Worm (Caenorhabditis elegans) whole organism, L2 larva: ENCODE measurements around the gene C11D2.7.

Experiments
- C34F6.9 ChIP-seq: fragments of 150-350 bp; optimal IDR thresholded peaks from 2 replicates; lab custom pipeline; 2014; ENCODE audit warnings: missing biosample characterization, missing genetic modification characterization
- F13H6.1 ChIP-seq: sonication (generic microtip); optimal IDR thresholded peaks from 2 replicates; lab custom pipeline; 2016; ENCODE audit warnings: missing genetic modification characterization, missing compliant biosample characterization
- Y55F3AM.14 ChIP-seq: fragments of 200-800 bp; sonication (Bioruptor generic); optimal IDR thresholded peaks from 2 replicates; lab custom pipeline; 2018; ENCODE audit warnings: mild to moderate bottlenecking, missing genetic modification characterization, missing compliant biosample characterization
- alr-1 ChIP-seq: fragments of 150-350 bp; optimal IDR thresholded peaks from 2 replicates; lab custom pipeline; 2014; ENCODE audit warnings: missing biosample characterization, missing genetic modification characterization
- ama-1 ChIP-seq: fragments of 150-350 bp; optimal IDR thresholded peaks from 2 replicates; lab custom pipeline; 2018; ENCODE audit warnings: inconsistent platforms
- ceh-16 ChIP-seq: fragments of 150-350 bp; optimal IDR thresholded peaks from 2 replicates; lab custom pipeline; 2014; ENCODE audit warnings: missing biosample characterization, missing genetic modification characterization
- ceh-82 ChIP-seq: fragments of 150-350 bp; optimal IDR thresholded peaks from 2 replicates; lab custom pipeline; 2014; ENCODE audit warnings: missing biosample characterization, missing genetic modification characterization
- dmd-4 ChIP-seq: sonication (generic microtip); optimal IDR thresholded peaks from 2 replicates; lab custom pipeline; 2017; ENCODE audit warnings: missing biosample characterization, missing genetic modification characterization
- elt-3 ChIP-seq: sonication (generic microtip); optimal IDR thresholded peaks from 2 replicates; lab custom pipeline; 2017; ENCODE audit warnings: missing biosample characterization, missing genetic modification characterization
- gmeb-1 ChIP-seq: fragments of 150-350 bp; optimal IDR thresholded peaks from 2 replicates; lab custom pipeline; 2014; ENCODE audit warnings: missing biosample characterization, missing genetic modification characterization
- lin-11 ChIP-seq: fragments of 150-350 bp; sonication (generic microtip); optimal IDR thresholded peaks from 2 replicates; lab custom pipeline; 2014; ENCODE audit warnings: missing biosample characterization, missing genetic modification characterization, inconsistent platforms, mixed read lengths
- lin-13 ChIP-seq: fragments of 150-350 bp; optimal IDR thresholded peaks from 2 replicates; lab custom pipeline; 2014; ENCODE audit warnings: missing biosample characterization, missing genetic modification reagents, missing genetic modification characterization
- lin-39 ChIP-seq: fragments of 150-350 bp; optimal IDR thresholded peaks from 2 replicates; lab custom pipeline; 2014; ENCODE audit warnings: missing biosample characterization, missing genetic modification reagents, missing genetic modification characterization
- mdl-1 ChIP-seq, 2 experiments: fragments of 150-350 bp in 1 of 2; sonication (generic microtip) in 1 of 2; optimal IDR thresholded peaks; 2 replicates each; lab custom pipeline; 2017; ENCODE audit warnings: missing biosample characterization in 2 of 2, missing genetic modification characterization in 2 of 2
- nhr-11 ChIP-seq: fragments of 150-350 bp; optimal IDR thresholded peaks from 2 replicates; lab custom pipeline; 2014; ENCODE audit warnings: missing biosample characterization, missing genetic modification characterization
- nhr-12 ChIP-seq: fragments of 150-350 bp; optimal IDR thresholded peaks from 2 replicates; lab custom pipeline; 2014; ENCODE audit warnings: missing biosample characterization, missing genetic modification characterization
- nhr-129 ChIP-seq: fragments of 150-350 bp; optimal IDR thresholded peaks from 2 replicates; lab custom pipeline; 2014; ENCODE audit warnings: missing biosample characterization, missing genetic modification characterization
- nhr-23 ChIP-seq: fragments of 150-350 bp; optimal IDR thresholded peaks from 2 replicates; lab custom pipeline; 2014; ENCODE audit warnings: missing biosample characterization, missing genetic modification reagents, missing genetic modification characterization
- nhr-237 ChIP-seq: fragments of 150-350 bp; optimal IDR thresholded peaks from 2 replicates; lab custom pipeline; 2014; ENCODE audit warnings: missing biosample characterization, missing genetic modification characterization
- nhr-25 ChIP-seq: fragments of 150-350 bp; sonication (generic microtip); optimal IDR thresholded peaks from 3 replicates; lab custom pipeline; 2014; ENCODE audit warnings: missing biosample characterization, missing genetic modification characterization
- sem-4 ChIP-seq: fragments of 150-350 bp; optimal IDR thresholded peaks from 2 replicates; lab custom pipeline; 2014; ENCODE audit warnings: missing biosample characterization, missing genetic modification reagents, missing genetic modification characterization
- sma-3 ChIP-seq: sonication (generic microtip); optimal IDR thresholded peaks from 2 replicates; lab custom pipeline; 2016; ENCODE audit warnings: missing genetic modification reagents, missing genetic modification characterization, missing compliant biosample characterization
- snpc-4 ChIP-seq: fragments of 150-350 bp; optimal IDR thresholded peaks from 2 replicates; lab custom pipeline; 2014; ENCODE audit warnings: missing biosample characterization, missing genetic modification characterization
- unc-39 ChIP-seq: fragments of 150-350 bp; optimal IDR thresholded peaks from 2 replicates; lab custom pipeline; 2014; ENCODE audit warnings: missing biosample characterization, missing genetic modification characterization
- zag-1 ChIP-seq: fragments of 150-350 bp; optimal IDR thresholded peaks from 2 replicates; lab custom pipeline; 2014; ENCODE audit warnings: missing biosample characterization, missing genetic modification characterization
- ztf-11 ChIP-seq: sonication (generic microtip); optimal IDR thresholded peaks from 2 replicates; lab custom pipeline; 2017; ENCODE audit warnings: missing biosample characterization, missing genetic modification characterization
- ztf-4 ChIP-seq: fragments of 150-350 bp; optimal IDR thresholded peaks from 2 replicates; lab custom pipeline; 2014; ENCODE audit warnings: missing biosample characterization, missing genetic modification characterization

Gene C11D2.7

DNA sequence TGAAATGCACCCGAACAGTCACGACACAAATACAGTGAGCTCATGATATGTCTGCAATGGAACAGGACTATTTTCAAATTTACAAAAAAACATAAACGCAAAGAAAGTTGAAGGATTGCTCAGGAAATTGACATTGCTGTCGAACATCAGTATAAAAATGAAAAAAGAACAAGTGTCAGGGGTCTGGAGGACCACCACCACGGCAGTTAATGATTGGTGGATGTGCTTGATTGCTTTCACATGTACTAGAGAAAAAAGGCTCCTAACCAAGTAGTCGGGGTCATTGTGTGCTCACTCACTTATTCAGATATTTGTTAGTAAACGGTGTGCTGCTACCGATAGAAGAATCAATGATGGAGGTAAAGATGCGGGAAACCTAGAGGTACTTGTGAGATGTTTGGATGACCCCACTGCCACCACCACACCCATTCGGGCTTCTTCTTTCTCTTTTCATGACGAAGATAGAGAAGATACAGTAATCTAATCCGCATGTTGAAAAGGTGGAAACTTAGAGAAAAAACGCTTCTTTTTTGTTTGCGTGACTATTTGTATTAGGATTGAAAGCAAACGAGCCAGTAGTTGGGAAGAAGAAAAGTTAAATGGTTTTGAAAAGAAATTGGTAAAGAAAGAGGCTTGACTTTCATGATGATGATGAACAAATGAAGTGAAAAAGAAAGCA lies 27.8 kb downstream of the C11D2.7 start, which contains the start of gene M03D4.4:
Gene M03D4.4 (minus strand): TSS at position 51 of the 679 bp plus-strand sequence.
- TF ChIP-seq nhr-11 (no peak), F13H6.1 (tag; lab: Kevin White, UChicago) (peak; percentile 42), alr-1 (tag; lab: Kevin White, UChicago) (no peak)
- TF ChIP-seq, all 48 proteins: peak for 1

DNA sequence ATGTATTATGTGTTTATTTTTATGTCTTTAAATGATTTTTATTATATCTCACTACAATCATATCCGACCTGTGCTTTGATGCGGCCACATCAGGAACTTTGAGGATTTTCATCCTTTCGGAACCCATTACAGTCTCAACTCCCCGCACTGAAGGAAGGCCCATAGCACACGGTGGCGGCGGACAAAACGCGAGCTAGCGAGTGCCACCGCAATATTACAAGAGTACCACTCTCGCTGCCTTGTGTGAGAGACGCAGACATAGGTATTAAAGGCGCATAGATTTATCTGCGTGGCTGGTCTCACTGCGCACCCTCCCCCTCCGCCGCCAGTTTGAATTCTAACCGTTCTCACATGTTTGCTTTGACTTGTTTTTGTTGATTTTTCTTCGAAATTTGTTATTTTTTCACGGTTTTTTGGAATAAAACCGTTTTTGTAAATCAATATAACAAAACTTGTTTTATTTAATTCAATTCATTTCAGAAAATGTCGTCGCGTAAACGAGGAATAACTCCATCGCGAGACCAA lies 37.4 kb downstream of the C11D2.7 start, which contains the start of gene zen-4:
Gene zen-4 (plus strand): TSS at position 475 of the 525 bp plus-strand sequence.
- peak; percentile 36 for TF ChIP-seq gmeb-1 (tag; lab: Kevin White, UChicago)
- no peak for TF ChIP-seq unc-39 (tag; lab: Kevin White, UChicago)
- peak; percentile 92 for TF ChIP-seq snpc-4
- peak; percentile 65 for TF ChIP-seq lin-13 (GFP tag; lab: Kevin White, UChicago)
- TF ChIP-seq Y55F3AM.14: no peak
- TF ChIP-seq nhr-129: peak; percentile 9
- TF ChIP-seq ceh-16 (tag; lab: Kevin White, UChicago): peak; percentile 42
- TF ChIP-seq lin-39: no peak
- TF ChIP-seq C34F6.9 (tag; lab: Kevin White, UChicago): peak; percentile 2
- TF ChIP-seq F13H6.1 (tag; lab: Kevin White, UChicago): peak; percentile 32
- no peak for TF ChIP-seq nhr-11

DNA sequence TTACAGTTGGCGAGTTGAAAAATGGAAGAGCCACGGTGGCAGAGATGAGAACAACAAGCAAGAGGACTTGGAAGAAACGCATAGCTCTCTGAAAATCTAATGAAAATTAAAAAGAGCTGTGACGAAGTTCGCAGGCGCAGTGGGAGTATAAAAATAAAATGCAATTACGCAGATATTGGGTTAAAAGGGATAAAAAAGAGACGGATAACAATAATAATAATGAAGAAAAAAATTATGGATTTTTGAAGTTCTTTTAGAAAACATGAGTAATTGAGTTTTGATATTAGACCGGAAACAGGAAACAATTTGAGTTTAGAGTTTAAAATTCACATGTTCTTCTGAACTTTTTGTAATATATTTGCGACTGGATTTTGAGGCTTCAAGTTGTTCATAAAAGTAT lies 42.9 kb downstream of the C11D2.7 start, which contains the start of gene M03D4.3:
Gene M03D4.3 (minus strand): TSS at position 101 of the 400 bp plus-strand sequence.
- no peak for TF ChIP-seq ztf-4 (tag; lab: Kevin White, UChicago)
- no peak for TF ChIP-seq mdl-1 (tag; optimal IDR thresholded peaks at IDR 0.05; lab: Kevin White, UChicago)
- TF ChIP-seq C34F6.9 (tag; lab: Kevin White, UChicago): no peak
- no peak for TF ChIP-seq nhr-25 (tag; lab: Kevin White, UChicago)
- no peak for TF ChIP-seq lin-11 (tag; lab: Kevin White, UChicago)
- TF ChIP-seq ztf-11: no peak
- TF ChIP-seq ama-1 (lab: Kevin White, UChicago): no peak
- TF ChIP-seq dmd-4 (tag; lab: Kevin White, UChicago): no peak
- TF ChIP-seq ceh-16 (tag; lab: Kevin White, UChicago): no peak
- TF ChIP-seq nhr-237: no peak
- no peak for TF ChIP-seq nhr-12 (tag; lab: Kevin White, UChicago)
- TF ChIP-seq sma-3 (GFP tag; lab: Kevin White, UChicago): no peak
- no peak for TF ChIP-seq lin-39
- no peak for TF ChIP-seq ceh-82 (tag; lab: Kevin White, UChicago)
- no peak for TF ChIP-seq nhr-129
- TF ChIP-seq sem-4 (tag; lab: Kevin White, UChicago): no peak
- no peak for TF ChIP-seq nhr-11
- no peak for TF ChIP-seq elt-3 (tag; lab: Kevin White, UChicago)

DNA sequence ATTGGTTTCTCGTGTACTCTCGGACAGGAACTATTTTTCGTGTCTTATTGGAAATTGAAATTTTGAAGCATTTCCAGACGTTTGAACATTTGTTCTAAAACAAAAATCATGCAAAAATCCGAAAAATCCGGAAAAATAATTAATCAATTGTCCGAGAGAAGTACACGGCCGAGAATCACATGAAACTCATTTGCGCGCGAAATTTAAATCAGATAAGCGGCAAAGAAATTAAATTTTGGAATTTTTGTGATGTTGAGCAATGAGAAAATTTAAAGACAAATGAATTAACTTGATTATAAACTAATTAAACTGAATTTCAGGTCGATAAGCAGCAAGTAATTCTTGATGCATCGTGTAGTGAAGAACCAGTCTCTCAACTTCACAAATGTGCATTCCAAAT lies 46.5 kb downstream of the C11D2.7 start:
- TF ChIP-seq nhr-23: no peak
- no peak for TF ChIP-seq sma-3 (GFP tag; lab: Kevin White, UChicago)
- TF ChIP-seq unc-39 (tag; lab: Kevin White, UChicago): no peak
- TF ChIP-seq F13H6.1 (tag; lab: Kevin White, UChicago): no peak
- TF ChIP-seq dmd-4 (tag; lab: Kevin White, UChicago): no peak
- no peak for TF ChIP-seq nhr-25 (tag; lab: Kevin White, UChicago)
- TF ChIP-seq zag-1 (tag; lab: Kevin White, UChicago): no peak
- TF ChIP-seq, all 48 proteins: peak for 0
